Fruit fly (Drosophila melanogaster): ENCODE data around the gene Uck.

DNA sequence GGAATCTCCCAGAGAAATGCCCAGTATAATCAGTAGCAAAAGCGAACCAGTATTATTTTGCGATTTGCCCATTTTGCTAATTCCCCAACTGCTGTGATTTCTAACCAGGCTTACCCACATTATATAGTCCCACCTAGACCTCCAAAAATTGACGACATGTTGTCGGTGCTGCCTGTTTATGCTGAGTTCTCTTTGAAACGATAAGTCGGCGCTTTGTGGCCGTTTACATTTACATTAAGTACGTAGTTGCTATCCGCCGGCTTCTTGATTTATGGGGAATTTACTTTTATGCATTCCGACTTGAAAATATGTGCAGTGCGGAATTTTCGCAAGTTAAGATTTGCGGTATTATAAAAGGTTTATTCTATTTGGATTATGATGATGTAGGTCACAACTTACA lies 4.3 kb downstream of the Uck start, which contains the start of gene CG5715:
- TF ChIP-seq psq (optimal IDR thresholded peaks at IDR 0.05) = no peak
- TF ChIP-seq h (optimal IDR thresholded peaks at IDR 0.05) = no peak

Data from Kc167 (cell line).